Fruit fly (Drosophila melanogaster): ENCODE results near the gene CG11162.

CG11162 gene

DNA sequence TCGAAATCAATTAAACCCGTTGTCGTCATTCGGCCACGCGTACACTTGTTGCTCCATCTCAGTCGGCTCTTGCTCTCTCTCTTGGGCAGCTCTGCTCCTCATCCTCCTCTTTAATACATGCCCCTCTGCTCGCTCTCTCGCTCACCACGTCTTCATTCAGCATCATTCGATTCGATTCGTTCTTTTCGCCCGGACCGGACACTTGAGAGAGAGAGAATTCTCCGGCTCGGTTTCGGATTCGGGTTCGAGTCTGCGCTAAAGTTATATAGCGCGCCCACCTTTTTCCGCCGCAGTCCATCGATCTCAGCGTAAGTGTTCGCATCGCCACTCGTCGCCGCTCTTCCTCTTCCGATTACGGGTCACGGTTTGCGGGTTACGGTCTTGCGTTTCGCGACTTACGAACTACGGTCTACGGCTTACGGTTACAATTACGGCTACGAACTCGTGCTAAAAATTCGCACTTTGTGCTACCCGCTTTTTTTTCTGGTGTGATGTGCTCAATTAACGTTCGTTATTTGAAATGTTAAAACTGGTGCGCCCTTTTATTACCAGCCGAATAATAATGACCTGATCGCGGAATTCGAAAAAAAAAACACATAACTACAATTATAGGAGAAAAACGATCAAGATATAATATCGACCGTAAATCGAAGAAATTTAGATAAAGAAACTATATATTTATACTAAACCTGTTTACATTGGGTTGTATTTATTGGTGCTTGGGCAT lies 34.6 kb upstream of the CG11162 start (continued):
- no peak for TF ChIP-seq mam (GFP tag; optimal IDR thresholded peaks at IDR 0.05)
- no peak for TF ChIP-seq scrt (GFP tag; optimal IDR thresholded peaks at IDR 0.05)
- TF ChIP-seq CG2678 (tag; optimal IDR thresholded peaks at IDR 0.05), result no peak
- peak; percentile 34 for TF ChIP-seq pita (GFP tag; optimal IDR thresholded peaks at IDR 0.05)
- TF ChIP-seq lab (GFP tag; optimal IDR thresholded peaks at IDR 0.05), result peak; percentile 15

DNA sequence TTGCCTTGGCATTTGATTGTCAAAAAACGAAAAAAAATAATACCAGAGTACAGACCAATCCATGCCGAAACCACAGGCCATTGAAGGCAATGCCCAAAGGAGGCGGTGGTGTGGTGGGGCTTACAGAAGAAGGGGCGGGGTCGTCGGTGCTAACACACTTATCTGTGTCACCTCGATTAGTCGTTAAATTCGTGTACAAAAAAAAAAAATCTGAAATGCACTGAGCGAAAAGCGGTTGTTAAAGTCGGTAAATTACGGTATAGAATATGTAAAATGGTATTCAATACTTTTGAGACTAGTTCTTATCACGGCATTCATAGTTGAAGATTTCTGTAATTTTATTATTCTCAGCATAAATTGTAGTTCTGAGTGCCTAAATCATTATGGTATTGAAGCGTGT lies 32.7 kb upstream of the CG11162 start:
- TF ChIP-seq Optix (GFP tag; IDR thresholded peaks at IDR 0.05), result peak; percentile 40; the same call in 1 of the 3 replicates
- TF ChIP-seq CG4820 (GFP tag; optimal IDR thresholded peaks at IDR 0.05), result peak; percentile 54
- no peak for TF ChIP-seq CG6654 (GFP tag; optimal IDR thresholded peaks at IDR 0.05)
- no peak for TF ChIP-seq CG3065 (GFP tag; optimal IDR thresholded peaks at IDR 0.05)
- TF ChIP-seq bbx (GFP tag; IDR thresholded peaks at IDR 0.05; ENCODE audit: partially characterized antibody), result no peak
- no peak for TF ChIP-seq CG11398 (GFP tag; optimal IDR thresholded peaks at IDR 0.05)
- TF ChIP-seq nmo (GFP tag; optimal IDR thresholded peaks at IDR 0.05), result peak; percentile 60
- peak; percentile 73 for TF ChIP-seq CG32772 (GFP tag; IDR thresholded peaks at IDR 0.05)
- peak; percentile 40 for TF ChIP-seq unpg (GFP tag; optimal IDR thresholded peaks at IDR 0.05)
- peak; percentile 29 for TF ChIP-seq Jarid2 (GFP tag; optimal IDR thresholded peaks at IDR 0.05)
- TF ChIP-seq Hmr (GFP tag; optimal IDR thresholded peaks at IDR 0.05), result peak; percentile 12
- 0 out of 3 replicates have a peak, but pooled peaks have one; percentile 40 for TF ChIP-seq CG2199 (GFP tag; IDR thresholded peaks at IDR 0.05)
- TF ChIP-seq Fer3 (tag; optimal IDR thresholded peaks at IDR 0.05), result peak; percentile 51
- TF ChIP-seq chn (GFP tag; optimal IDR thresholded peaks at IDR 0.05), result peak; percentile 51
- peak; percentile 57 for TF ChIP-seq CG31441 (GFP tag; IDR thresholded peaks at IDR 0.05)
- TF ChIP-seq CG17612 (GFP tag; IDR thresholded peaks at IDR 0.05), result no peak
- TF ChIP-seq CG1603 (tag; optimal IDR thresholded peaks at IDR 0.05), result peak; percentile 68
- 0 out of 2 replicates have a peak, but pooled peaks have one; percentile 17 for TF ChIP-seq Lim3 (GFP tag; IDR thresholded peaks at IDR 0.05)
- TF ChIP-seq CG4730 (GFP tag; IDR thresholded peaks at IDR 0.05), result peak; percentile 51; the same call in 1 of the 2 replicates
- peak; percentile 15 for TF ChIP-seq CG13775 (GFP tag; optimal IDR thresholded peaks at IDR 0.05)
- TF ChIP-seq fd102C (GFP tag; optimal IDR thresholded peaks at IDR 0.05), result no peak
- TF ChIP-seq twi (tag; optimal IDR thresholded peaks at IDR 0.05), result no peak
- peak; percentile 24; the same call in 1 of the 2 replicates for TF ChIP-seq E2f2 (GFP tag; IDR thresholded peaks at IDR 0.05)
- TF ChIP-seq CG11456 (GFP tag; IDR thresholded peaks at IDR 0.05), result peak; percentile 67
- TF ChIP-seq tgo (GFP tag; IDR thresholded peaks at IDR 0.05), result peak; percentile 73; the same call in 2 of the 3 replicates
- TF ChIP-seq inv (GFP tag; IDR thresholded peaks at IDR 0.05; ENCODE audit: partially characterized antibody), result no peak
- TF ChIP-seq CG42726 (GFP tag; IDR thresholded peaks at IDR 0.05; ENCODE audit: partially characterized antibody), result no peak
- peak; percentile 67; the same call in 1 of the 3 replicates for TF ChIP-seq so (GFP tag; IDR thresholded peaks at IDR 0.05)
- TF ChIP-seq caup (GFP tag; optimal IDR thresholded peaks at IDR 0.05; ENCODE audit: severe bottlenecking), result peak; percentile 44
- TF ChIP-seq CG1024 (GFP tag; IDR thresholded peaks at IDR 0.05), result peak; percentile 75
- TF ChIP-seq fd96Cb (tag; optimal IDR thresholded peaks at IDR 0.05), result peak; percentile 55
- TF ChIP-seq dmrt11E (tag; optimal IDR thresholded peaks at IDR 0.05), result peak; percentile 32
- no peak for TF ChIP-seq CG3163 (GFP tag; optimal IDR thresholded peaks at IDR 0.05)
- no peak for TF ChIP-seq kah (GFP tag; optimal IDR thresholded peaks at IDR 0.05)
- no peak for TF ChIP-seq gcm2 (GFP tag; optimal IDR thresholded peaks at IDR 0.05)
- no peak for TF ChIP-seq ham (GFP tag; IDR thresholded peaks at IDR 0.05)
- TF ChIP-seq Oli (tag; optimal IDR thresholded peaks at IDR 0.05), result peak; percentile 29
- no peak for TF ChIP-seq fru (optimal IDR thresholded peaks at IDR 0.05)
- TF ChIP-seq lab (GFP tag; optimal IDR thresholded peaks at IDR 0.05), result peak; percentile 83
- TF ChIP-seq bcd (GFP tag; optimal IDR thresholded peaks at IDR 0.05), result peak; percentile 45
- 0 out of 2 replicates have a peak, but pooled peaks have one; percentile 14 for TF ChIP-seq Drgx (GFP tag; IDR thresholded peaks at IDR 0.05)
- TF ChIP-seq CG11696 (GFP tag; IDR thresholded peaks at IDR 0.05), result 0 out of 2 replicates have a peak, but pooled peaks have one; percentile 43
- TF ChIP-seq CG6854 (GFP tag; optimal IDR thresholded peaks at IDR 0.05), result no peak
